Worm (Caenorhabditis elegans) whole organism, L2 larva: ENCODE results near the gene T27C5.10.
"Not testable (repeated sequence)": the region's sequence is repeated elsewhere in the genome, so short reads cannot be mapped to it uniquely, and the experiment has no call there.

Experiments
- C34F6.9 ChIP-seq: fragments of 150-350 bp; optimal IDR thresholded peaks from 2 replicates; lab custom pipeline; 2014; ENCODE audit warnings: missing biosample characterization, missing genetic modification characterization
- F13H6.1 ChIP-seq: sonication (generic microtip); optimal IDR thresholded peaks from 2 replicates; lab custom pipeline; 2016; ENCODE audit warnings: missing genetic modification characterization, missing compliant biosample characterization
- R02D3.7 ChIP-seq: fragments of 150-350 bp; optimal IDR thresholded peaks from 2 replicates; lab custom pipeline; 2014; ENCODE audit warnings: missing biosample characterization, missing genetic modification characterization
- alr-1 ChIP-seq: fragments of 150-350 bp; optimal IDR thresholded peaks from 2 replicates; lab custom pipeline; 2014; ENCODE audit warnings: missing biosample characterization, missing genetic modification characterization
- aly-2 ChIP-seq: fragments of 150-350 bp; optimal IDR thresholded peaks from 2 replicates; lab custom pipeline; 2014; ENCODE audit warnings: missing biosample characterization, missing genetic modification characterization
- ama-1 ChIP-seq: fragments of 150-350 bp; optimal IDR thresholded peaks from 2 replicates; lab custom pipeline; 2018; ENCODE audit warnings: inconsistent platforms
- blmp-1 ChIP-seq: sonication (generic microtip); optimal IDR thresholded peaks from 2 replicates; lab custom pipeline; 2017; ENCODE audit warnings: missing genetic modification characterization, mild to moderate bottlenecking, missing compliant biosample characterization, antibody characterized with exemption, moderate library complexity; ENCODE audit not compliant: insufficient read depth
- ceh-16 ChIP-seq: fragments of 150-350 bp; optimal IDR thresholded peaks from 2 replicates; lab custom pipeline; 2014; ENCODE audit warnings: missing biosample characterization, missing genetic modification characterization
- dmd-4 ChIP-seq: sonication (generic microtip); optimal IDR thresholded peaks from 2 replicates; lab custom pipeline; 2017; ENCODE audit warnings: missing biosample characterization, missing genetic modification characterization
- elt-1 ChIP-seq: fragments of 150-350 bp; optimal IDR thresholded peaks from 2 replicates; lab custom pipeline; 2014; ENCODE audit warnings: missing biosample characterization, missing genetic modification characterization
- elt-3 ChIP-seq: sonication (generic microtip); optimal IDR thresholded peaks from 2 replicates; lab custom pipeline; 2017; ENCODE audit warnings: missing biosample characterization, missing genetic modification characterization
- fos-1 ChIP-seq: fragments of 150-350 bp; optimal IDR thresholded peaks from 2 replicates; lab custom pipeline; 2014; ENCODE audit warnings: missing biosample characterization, missing genetic modification characterization
- lin-13 ChIP-seq: fragments of 150-350 bp; optimal IDR thresholded peaks from 2 replicates; lab custom pipeline; 2014; ENCODE audit warnings: missing biosample characterization, missing genetic modification reagents, missing genetic modification characterization
- lin-39 ChIP-seq: fragments of 150-350 bp; optimal IDR thresholded peaks from 2 replicates; lab custom pipeline; 2014; ENCODE audit warnings: missing biosample characterization, missing genetic modification reagents, missing genetic modification characterization
- lsy-2 ChIP-seq, 2 experiments: fragments of 150-350 bp in 1 of 2; sonication (generic microtip) in 1 of 2; optimal IDR thresholded peaks; 2 replicates each; lab custom pipeline; 2014 to 2017; ENCODE audit warnings: missing biosample characterization in 2 of 2, missing genetic modification characterization in 2 of 2
- mab-5 ChIP-seq: fragments of 150-350 bp; optimal IDR thresholded peaks from 2 replicates; lab custom pipeline; 2014; ENCODE audit warnings: missing biosample characterization, missing genetic modification characterization
- mbf-1 ChIP-seq: sonication (generic microtip); optimal IDR thresholded peaks from 2 replicates; lab custom pipeline; 2017; ENCODE audit warnings: missing biosample characterization, missing genetic modification characterization
- mdl-1 ChIP-seq, 2 experiments: fragments of 150-350 bp in 1 of 2; sonication (generic microtip) in 1 of 2; optimal IDR thresholded peaks; 2 replicates each; lab custom pipeline; 2017; ENCODE audit warnings: missing biosample characterization in 2 of 2, missing genetic modification characterization in 2 of 2
- nhr-10 ChIP-seq: sonication (generic microtip); optimal IDR thresholded peaks from 2 replicates; lab custom pipeline; 2017; ENCODE audit warnings: missing biosample characterization, missing genetic modification characterization
- nhr-11 ChIP-seq: fragments of 150-350 bp; optimal IDR thresholded peaks from 2 replicates; lab custom pipeline; 2014; ENCODE audit warnings: missing biosample characterization, missing genetic modification characterization
- nhr-23 ChIP-seq: fragments of 150-350 bp; optimal IDR thresholded peaks from 2 replicates; lab custom pipeline; 2014; ENCODE audit warnings: missing biosample characterization, missing genetic modification reagents, missing genetic modification characterization
- nhr-237 ChIP-seq: fragments of 150-350 bp; optimal IDR thresholded peaks from 2 replicates; lab custom pipeline; 2014; ENCODE audit warnings: missing biosample characterization, missing genetic modification characterization
- nhr-6 ChIP-seq: fragments of 150-350 bp; optimal IDR thresholded peaks from 2 replicates; lab custom pipeline; 2014; ENCODE audit warnings: missing biosample characterization, missing genetic modification characterization
- nhr-77 ChIP-seq: fragments of 150-350 bp; optimal IDR thresholded peaks from 2 replicates; lab custom pipeline; 2014; ENCODE audit warnings: missing biosample characterization, missing genetic modification characterization
- peb-1 ChIP-seq: fragments of 150-350 bp; optimal IDR thresholded peaks from 2 replicates; lab custom pipeline; 2014; ENCODE audit warnings: missing biosample characterization, missing genetic modification characterization
- sem-4 ChIP-seq: fragments of 150-350 bp; optimal IDR thresholded peaks from 2 replicates; lab custom pipeline; 2014; ENCODE audit warnings: missing biosample characterization, missing genetic modification reagents, missing genetic modification characterization
- unc-39 ChIP-seq: fragments of 150-350 bp; optimal IDR thresholded peaks from 2 replicates; lab custom pipeline; 2014; ENCODE audit warnings: missing biosample characterization, missing genetic modification characterization
- zag-1 ChIP-seq: fragments of 150-350 bp; optimal IDR thresholded peaks from 2 replicates; lab custom pipeline; 2014; ENCODE audit warnings: missing biosample characterization, missing genetic modification characterization
- ztf-11 ChIP-seq: sonication (generic microtip); optimal IDR thresholded peaks from 2 replicates; lab custom pipeline; 2017; ENCODE audit warnings: missing biosample characterization, missing genetic modification characterization

The T27C5.10 gene

ce11 chrV:17466751-17467150 lies 36.8 kb upstream of the T27C5.10 start, which contains the start of gene srw-72:
Gene srw-72, plus strand, starts transcription at chrV:17467051.
- TF ChIP-seq unc-39 (tag; lab: Kevin White, UChicago), result no peak
- TF ChIP-seq aly-2 (tag; lab: Kevin White, UChicago), result no peak
- TF ChIP-seq dmd-4 (tag; lab: Kevin White, UChicago), result no peak
- TF ChIP-seq sem-4 (tag; lab: Kevin White, UChicago), result no peak

ce11 chrV:17464278-17464677 lies 34.3 kb upstream of the T27C5.10 start, which contains the start of gene F20E11.7:
Gene F20E11.7, plus strand, starts transcription at chrV:17464578.
- TF ChIP-seq elt-1; nhr-11 (tag; lab: Kevin White, UChicago); nhr-237 (tag; lab: Kevin White, UChicago): not testable (repeated sequence)

ce11 chrV:17460061-17460460 lies 30.1 kb upstream of the T27C5.10 start, which contains the start of gene srz-48:
Gene srz-48, minus strand, starts transcription at chrV:17460161.
- no peak for TF ChIP-seq mbf-1 (tag; lab: Kevin White, UChicago)

ce11 chrV:17458069-17458468 lies 28.1 kb upstream of the T27C5.10 start, which contains the start of gene str-200:
Gene str-200, minus strand, starts transcription at chrV:17458169.
- TF ChIP-seq ama-1 (lab: Kevin White, UChicago), result no peak
- no peak for TF ChIP-seq mdl-1 (tag; optimal IDR thresholded peaks at IDR 0.05; lab: Kevin White, UChicago)
- no peak for TF ChIP-seq blmp-1 (tag; lab: Kevin White, UChicago)
- no peak for TF ChIP-seq zag-1 (tag; lab: Kevin White, UChicago)
- no peak for TF ChIP-seq dmd-4 (tag; lab: Kevin White, UChicago)
- TF ChIP-seq mab-5 (tag; lab: Kevin White, UChicago), result no peak
- no peak for TF ChIP-seq elt-1
- no peak for TF ChIP-seq peb-1 (tag; lab: Kevin White, UChicago)
- TF ChIP-seq nhr-11 (tag; lab: Kevin White, UChicago), result no peak
- TF ChIP-seq lin-13 (GFP tag; lab: Kevin White, UChicago), result no peak
- no peak for TF ChIP-seq alr-1
- TF ChIP-seq nhr-23 (tag; lab: Kevin White, UChicago), result no peak
- TF ChIP-seq mbf-1 (tag; lab: Kevin White, UChicago), result no peak
- TF ChIP-seq nhr-6 (tag; lab: Kevin White, UChicago), result no peak
- no peak for TF ChIP-seq lsy-2 (tag; optimal IDR thresholded peaks at IDR 0.05; lab: Kevin White, UChicago)
- TF ChIP-seq F13H6.1 (tag; lab: Kevin White, UChicago), result no peak
- TF ChIP-seq aly-2 (tag; lab: Kevin White, UChicago), result no peak
- TF ChIP-seq lin-39 (tag; lab: Kevin White, UChicago), result no peak
- TF ChIP-seq ceh-16 (tag; lab: Kevin White, UChicago), result no peak
- TF ChIP-seq C34F6.9 (tag; lab: Kevin White, UChicago), result no peak

- TF ChIP-seq nhr-23 (tag; lab: Kevin White, UChicago); lin-13 (GFP tag; lab: Kevin White, UChicago); ama-1 (lab: Kevin White, UChicago): not testable (repeated sequence)
Measured at ce11 chrV:17456197-17456596, 26.2 kb upstream of the T27C5.10 start, which contains the start of gene srh-203. Gene srh-203, minus strand, starts transcription at chrV:17456297.

ce11 chrV:17449836-17450235 lies 19.9 kb upstream of the T27C5.10 start:
- TF ChIP-seq unc-39 (tag; lab: Kevin White, UChicago) (no peak), nhr-6 (tag; lab: Kevin White, UChicago) (no peak), ceh-16 (tag; lab: Kevin White, UChicago) (no peak), nhr-77 (tag; lab: Kevin White, UChicago) (no peak), fos-1 (tag; lab: Kevin White, UChicago) (no peak), lin-13 (GFP tag; lab: Kevin White, UChicago) (no peak), R02D3.7 (tag; lab: Kevin White, UChicago) (no peak)
- TF ChIP-seq, all 48 proteins: peak for 0

ce11 chrV:17439406-17439805 lies 9.4 kb upstream of the T27C5.10 start, which contains the start of gene srh-154:
Gene srh-154, plus strand, starts transcription at chrV:17439706.
- TF ChIP-seq elt-1 (no peak), nhr-11 (tag; lab: Kevin White, UChicago) (no peak), mab-5 (tag; lab: Kevin White, UChicago) (no peak), ztf-11 (tag; lab: Kevin White, UChicago) (no peak), nhr-10 (no peak), elt-3 (tag; lab: Kevin White, UChicago) (no peak), mbf-1 (tag; lab: Kevin White, UChicago) (no peak), sem-4 (tag; lab: Kevin White, UChicago) (no peak)
- TF ChIP-seq, all 48 proteins: peak for 0
